Worm (Caenorhabditis elegans) whole organism, young adult: ENCODE measurements around the gene pyt-1.

Experiments used
- B0035.1 ChIP-seq: sonication (generic microtip); optimal IDR thresholded peaks from 2 replicates; lab custom pipeline; 2016; ENCODE audit warnings: missing genetic modification characterization, mild to moderate bottlenecking, missing compliant biosample characterization, missing genotype, missing genetic modification reagents
- F10E7.11 ChIP-seq: sonication (generic microtip); optimal IDR thresholded peaks from 2 replicates; lab custom pipeline; 2017; ENCODE audit warnings: mild to moderate bottlenecking, missing genetic modification characterization, moderate library complexity, missing compliant biosample characterization
- F23B12.7 ChIP-seq: sonication (generic microtip); optimal IDR thresholded peaks from 2 replicates; lab custom pipeline; 2017; ENCODE audit warnings: missing genetic modification characterization, mild to moderate bottlenecking, missing compliant biosample characterization, antibody characterized with exemption, moderate library complexity; ENCODE audit not compliant: insufficient read depth
- F57C9.4 ChIP-seq: sonication (generic microtip); optimal IDR thresholded peaks from 2 replicates; lab custom pipeline; 2017; ENCODE audit warnings: mild to moderate bottlenecking, missing genetic modification characterization, missing compliant biosample characterization
- K11D2.4 ChIP-seq: fragments of 200-800 bp; sonication (Bioruptor generic); IDR thresholded peaks from 2 replicates; pipeline ENCODE4 v1.3.6; 2022; ENCODE audit warnings: missing genetic modification reagents, missing genetic modification characterization, missing compliant biosample characterization
- Y53F4B.3 ChIP-seq: fragments of 200-800 bp; sonication (Bioruptor generic); IDR thresholded peaks from 2 replicates; pipeline ENCODE4 v1.3.6; 2022; ENCODE audit warnings: missing genetic modification reagents, missing genetic modification characterization, missing compliant biosample characterization
- Y56A3A.18 ChIP-seq: fragments of 200-800 bp; sonication (Bioruptor generic); IDR thresholded peaks from 2 replicates; pipeline ENCODE4 v1.3.6; 2022; ENCODE audit warnings: missing genetic modification reagents, missing genetic modification characterization, missing compliant biosample characterization
- ZK185.1 ChIP-seq: sonication (generic microtip); optimal IDR thresholded peaks from 2 replicates; lab custom pipeline; 2016; ENCODE audit warnings: mild to moderate bottlenecking, missing genetic modification characterization, missing compliant biosample characterization; ENCODE audit not compliant: poor library complexity, severe bottlenecking
- akir-1 ChIP-seq: fragments of 200-800 bp; sonication (Bioruptor generic); optimal IDR thresholded peaks from 2 replicates; lab custom pipeline; 2018; ENCODE audit warnings: mild to moderate bottlenecking, missing genetic modification characterization, moderate library complexity, missing compliant biosample characterization
- aptf-2 ChIP-seq: fragments of 200-800 bp; sonication (Bioruptor generic); conservative IDR thresholded peaks from 2 replicates; pipeline ENCODE4 v1.3.6; 2022; ENCODE audit warnings: missing genetic modification reagents, missing genetic modification characterization, missing compliant biosample characterization
- aptf-3 ChIP-seq: fragments of 200-800 bp; sonication (Bioruptor generic); IDR thresholded peaks from 2 replicates; pipeline ENCODE4 v1.3.6; 2022; ENCODE audit warnings: missing genetic modification characterization, missing compliant biosample characterization
- athp-1 ChIP-seq: sonication (generic microtip); optimal IDR thresholded peaks from 2 replicates; lab custom pipeline; 2017; ENCODE audit warnings: mild to moderate bottlenecking, missing genetic modification characterization, missing compliant biosample characterization
- attf-5 ChIP-seq: fragments of 200-800 bp; sonication (Bioruptor generic); optimal IDR thresholded peaks from 2 replicates; lab custom pipeline; 2018; ENCODE audit warnings: mild to moderate bottlenecking, missing genetic modification characterization, missing compliant biosample characterization
- ccch-3 ChIP-seq: fragments of 200-800 bp; sonication (Bioruptor generic); optimal IDR thresholded peaks from 2 replicates; lab custom pipeline; 2018; ENCODE audit warnings: mild to moderate bottlenecking, missing genetic modification characterization, missing compliant biosample characterization
- cebp-1 ChIP-seq, 2 experiments: fragments of 200-800 bp in 1 of 2; sonication (Bioruptor generic) in 1 of 2; sonication (generic microtip) in 1 of 2; IDR thresholded peaks in 1 of 2; optimal IDR thresholded peaks in 1 of 2; 2 replicates each; pipeline versions ENCODE4 v1.3.6 to Lab custom; 2017 to 2022; ENCODE audit warnings: missing compliant biosample characterization in 2 of 2, missing genetic modification characterization in 2 of 2, mild to moderate bottlenecking in 1 of 2, missing genetic modification reagents in 1 of 2, moderate library complexity in 1 of 2
- ceh-27 ChIP-seq: fragments of 200-800 bp; sonication (Bioruptor generic); optimal IDR thresholded peaks from 2 replicates; lab custom pipeline; 2018; ENCODE audit warnings: mild to moderate bottlenecking, missing genetic modification characterization, moderate library complexity, missing compliant biosample characterization
- ceh-40 ChIP-seq: fragments of 200-800 bp; sonication (Bioruptor generic); IDR thresholded peaks from 2 replicates; pipeline ENCODE4 v1.3.6; 2022; ENCODE audit warnings: missing genetic modification characterization, missing compliant biosample characterization
- dox-1 ChIP-seq: fragments of 200-800 bp; sonication (Bioruptor generic); IDR thresholded peaks from 2 replicates; pipeline ENCODE4 v1.3.6; 2022; ENCODE audit warnings: missing genetic modification reagents, missing genetic modification characterization, missing compliant biosample characterization
- egrh-3 ChIP-seq: fragments of 200-800 bp; sonication (Bioruptor generic); IDR thresholded peaks from 2 replicates; pipeline ENCODE4 v1.3.6; 2022; ENCODE audit warnings: missing genetic modification reagents, missing genetic modification characterization, missing compliant biosample characterization
- fkh-3 ChIP-seq: sonication (generic microtip); optimal IDR thresholded peaks from 2 replicates; lab custom pipeline; 2016; ENCODE audit warnings: mild to moderate bottlenecking, missing genetic modification characterization, missing compliant biosample characterization
- gei-17 ChIP-seq: fragments of 200-800 bp; sonication (Bioruptor generic); optimal IDR thresholded peaks from 2 replicates; lab custom pipeline; 2018; ENCODE audit warnings: mild to moderate bottlenecking, missing genetic modification characterization, missing compliant biosample characterization
- hmg-1.2 ChIP-seq: fragments of 200-800 bp; sonication (Bioruptor generic); IDR thresholded peaks from 2 replicates; pipeline ENCODE4 v1.3.6; 2022; ENCODE audit warnings: missing genetic modification reagents, missing genetic modification characterization, missing compliant biosample characterization
- hmg-20 ChIP-seq: fragments of 200-800 bp; sonication (Bioruptor generic); IDR thresholded peaks from 2 replicates; pipeline ENCODE4 v1.3.6; 2022; ENCODE audit warnings: missing genetic modification reagents, missing genetic modification characterization, missing compliant biosample characterization
- lag-1 ChIP-seq: fragments of 200-800 bp; sonication (Bioruptor generic); IDR thresholded peaks from 2 replicates; pipeline ENCODE4 v1.3.6; 2022; ENCODE audit warnings: missing genetic modification reagents, missing genetic modification characterization, missing compliant biosample characterization
- lin-26 ChIP-seq: fragments of 200-800 bp; sonication (Bioruptor generic); IDR thresholded peaks from 2 replicates; pipeline ENCODE4 v1.3.6; 2022; ENCODE audit warnings: missing genetic modification reagents, missing genetic modification characterization, missing compliant biosample characterization
- lin-54 ChIP-seq: fragments of 200-800 bp; sonication (Bioruptor generic); optimal IDR thresholded peaks from 2 replicates; lab custom pipeline; 2018; ENCODE audit warnings: mild to moderate bottlenecking, missing genetic modification characterization, missing compliant biosample characterization
- lsl-1 ChIP-seq: fragments of 200-800 bp; sonication (Bioruptor generic); optimal IDR thresholded peaks from 2 replicates; lab custom pipeline; 2018; ENCODE audit warnings: mild to moderate bottlenecking, missing genetic modification characterization, moderate library complexity, missing compliant biosample characterization
- lsy-27 ChIP-seq: sonication (generic microtip); optimal IDR thresholded peaks from 2 replicates; lab custom pipeline; 2017; ENCODE audit warnings: missing genetic modification characterization, mild to moderate bottlenecking, missing compliant biosample characterization, antibody characterized with exemption, missing genotype, borderline replicate concordance; ENCODE audit not compliant: insufficient read depth
- mcd-1 ChIP-seq: fragments of 200-800 bp; sonication (Bioruptor generic); IDR thresholded peaks from 2 replicates; pipeline ENCODE4 v1.3.6; 2022; ENCODE audit warnings: missing genetic modification reagents, missing genetic modification characterization, missing compliant biosample characterization
- nfya-2 ChIP-seq: fragments of 200-800 bp; sonication (Bioruptor generic); IDR thresholded peaks from 2 replicates; pipeline ENCODE4 v1.3.6; 2022; ENCODE audit warnings: missing genetic modification reagents, missing genetic modification characterization, missing compliant biosample characterization
- nhr-179 ChIP-seq: sonication (generic microtip); optimal IDR thresholded peaks from 2 replicates; lab custom pipeline; 2016; ENCODE audit warnings: mild to moderate bottlenecking, missing genetic modification characterization, missing compliant biosample characterization
- nhr-80 ChIP-seq: sonication (generic microtip); optimal IDR thresholded peaks from 2 replicates; lab custom pipeline; 2016; ENCODE audit warnings: missing genetic modification characterization, missing compliant biosample characterization
- pha-4 ChIP-seq: fragments of 150-350 bp; sonication (generic microtip); optimal IDR thresholded peaks from 2 replicates; lab custom pipeline; 2014; ENCODE audit warnings: missing biosample characterization, missing genetic modification reagents, missing genetic modification characterization
- repo-1 ChIP-seq: sonication (generic microtip); optimal IDR thresholded peaks from 2 replicates; lab custom pipeline; 2017; ENCODE audit warnings: mild to moderate bottlenecking, missing genetic modification characterization, missing compliant biosample characterization
- snpc-4 ChIP-seq, 5 experiments: fragments of 150-350 bp in 1 of 5; sonication (generic microtip) in 4 of 5; optimal IDR thresholded peaks; 2 replicates each; lab custom pipeline; 2014 to 2018; ENCODE audit warnings: missing genetic modification characterization in 5 of 5, missing biosample characterization in 3 of 5, antibody characterized with exemption in 2 of 5, mild to moderate bottlenecking in 2 of 5, missing compliant biosample characterization in 2 of 5, missing genotype in 2 of 5, moderate library complexity in 2 of 5, missing genetic modification reagents in 1 of 5
- unc-62 ChIP-seq: fragments of 150-350 bp; optimal IDR thresholded peaks from 2 replicates; lab custom pipeline; 2014; ENCODE audit warnings: missing biosample characterization, missing genetic modification reagents, missing genetic modification characterization
- ztf-28 ChIP-seq: fragments of 200-800 bp; sonication (Bioruptor generic); IDR thresholded peaks from 2 replicates; pipeline ENCODE4 v1.3.6; 2022; ENCODE audit warnings: missing genetic modification reagents, missing genetic modification characterization, missing compliant biosample characterization
- ztf-6 ChIP-seq: fragments of 200-800 bp; sonication (Bioruptor generic); IDR thresholded peaks from 2 replicates; pipeline ENCODE4 v1.3.6; 2022; ENCODE audit warnings: missing genetic modification reagents, missing genetic modification characterization, missing compliant biosample characterization

Gene pyt-1

ce11 chrV:10260460-10260859 lies 31.3 kb upstream of the pyt-1 start, which contains the start of gene sri-18:
TSS of gene sri-18 (minus strand) at chrV:10260560.
- TF ChIP-seq aptf-2 (no peak), F10E7.11 (tag; lab: Kevin White, UChicago) (no peak), attf-5 (GFP tag; lab: Kevin White, UChicago) (no peak), lag-1 (GFP tag; lab: Robert Waterston, UW) (no peak), lsl-1 (GFP tag; lab: Kevin White, UChicago) (no peak), athp-1 (no peak), lsy-27 (tag; lab: Kevin White, UChicago) (no peak), ZK185.1 (tag; lab: Kevin White, UChicago) (no peak), Y56A3A.18 (no peak), nfya-2 (no peak), nhr-179 (no peak), ceh-40 (no peak)

DNA sequence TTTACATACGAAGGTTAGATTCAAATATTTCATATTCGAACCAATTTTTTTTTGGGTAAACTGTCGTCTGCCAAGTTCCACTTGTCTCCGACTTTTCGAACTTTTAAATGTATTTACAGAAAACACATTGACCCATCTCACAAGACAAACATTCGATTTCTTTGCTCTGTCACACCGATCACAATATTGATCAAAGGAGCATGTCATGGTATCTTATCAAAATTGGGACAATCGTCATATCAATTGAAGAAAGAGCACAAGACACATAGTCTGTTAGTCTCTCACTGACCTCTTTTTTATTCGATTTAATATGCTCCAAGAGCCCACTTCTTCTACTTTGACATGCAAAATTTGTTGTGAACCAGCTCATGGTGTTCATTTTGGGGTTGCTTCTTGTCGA lies 26.9 kb upstream of the pyt-1 start, which contains the start of gene nhr-232:
TSS of gene nhr-232 (plus strand) at position 121 of the 400 bp plus-strand sequence.
- TF ChIP-seq hmg-20 (GFP tag; lab: Robert Waterston, UW) (no peak), ceh-27 (GFP tag; lab: Kevin White, UChicago) (no peak), cebp-1 (GFP tag; IDR thresholded peaks at IDR 0.05; lab: Robert Waterston, UW) (no peak), cebp-1 (tag; optimal IDR thresholded peaks at IDR 0.05; lab: Kevin White, UChicago) (peak; percentile 32), B0035.1 (no peak), pha-4 (peak; percentile 31), Y56A3A.18 (no peak), nhr-80 (tag; lab: Kevin White, UChicago) (peak; percentile 91)

- TF ChIP-seq F23B12.7 (no peak), K11D2.4 (GFP tag; lab: Robert Waterston, UW) (no peak), aptf-3 (GFP tag; lab: Robert Waterston, UW) (no peak), hmg-1.2 (GFP tag; lab: Robert Waterston, UW) (no peak), Y56A3A.18 (no peak), nhr-80 (tag; lab: Kevin White, UChicago) (peak; percentile 38), lin-54 (GFP tag; lab: Kevin White, UChicago) (no peak), nfya-2 (no peak), snpc-4 (GFP tag; optimal IDR thresholded peaks at IDR 0.05; lab: Kevin White, UChicago) (no peak), snpc-4 (tag; optimal IDR thresholded peaks at IDR 0.05; lab: Kevin White, UChicago) (peak in 1 of 4 experiments; percentile 8), F57C9.4 (tag; lab: Kevin White, UChicago) (no peak), repo-1 (tag; lab: Kevin White, UChicago) (no peak), gei-17 (GFP tag; lab: Kevin White, UChicago) (no peak), ztf-6 (no peak), akir-1 (no peak), mcd-1 (GFP tag; lab: Robert Waterston, UW) (no peak), dox-1 (no peak), cebp-1 (GFP tag; IDR thresholded peaks at IDR 0.05; lab: Robert Waterston, UW) (0 out of 2 replicates have a peak, but pooled peaks have one; percentile 31), cebp-1 (tag; optimal IDR thresholded peaks at IDR 0.05; lab: Kevin White, UChicago) (peak; percentile 87), hmg-20 (GFP tag; lab: Robert Waterston, UW) (no peak), fkh-3 (no peak), ccch-3 (GFP tag; lab: Kevin White, UChicago) (no peak), Y53F4B.3 (no peak), egrh-3 (GFP tag; lab: Robert Waterston, UW) (no peak), unc-62 (GFP tag; lab: Kevin White, UChicago) (peak; percentile 42), lin-26 (GFP tag; lab: Robert Waterston, UW) (no peak), pha-4 (no peak), ztf-28 (GFP tag; lab: Robert Waterston, UW) (no peak)
Measured at ce11 chrV:10255005-10255472, 25.9 kb upstream of the pyt-1 start, which contains the start of gene rop-1. TSS of gene rop-1 (minus strand) at chrV:10255055.
